Worm (Caenorhabditis elegans): Measurements from ENCODE around the gene ZK1240.1.
"Not testable (repeated sequence)": the region's sequence is repeated elsewhere in the genome, so short reads cannot be mapped to it uniquely, and the experiment has no call there.

Gene ZK1240.1

ce11 chrII:2328963-2329442, at the start of gene ZK1240.1, which contains the start of gene ZK1240.8:
ZK1240.1 (plus strand) TSS chrII:2329392.
ZK1240.8 (minus strand) TSS chrII:2329063.
- TF ChIP-seq nhr-2 (tag; optimal IDR thresholded peaks at IDR 0.05) (no peak), blmp-1 (tag; optimal IDR thresholded peaks at IDR 0.05) (no peak), flh-1 (GFP tag; optimal IDR thresholded peaks at IDR 0.05) (no peak), zip-8 (tag; optimal IDR thresholded peaks at IDR 0.05) (no peak), mls-2 (tag; optimal IDR thresholded peaks at IDR 0.05) (no peak), lin-32 (GFP tag; optimal IDR thresholded peaks at IDR 0.05) (no peak), sptf-1 (tag; optimal IDR thresholded peaks at IDR 0.05) (no peak), mep-1 (tag; optimal IDR thresholded peaks at IDR 0.05) (no peak), ceh-39 (tag; optimal IDR thresholded peaks at IDR 0.05) (no peak), lin-13 (tag; optimal IDR thresholded peaks at IDR 0.05) (no peak), unc-120 (tag; optimal IDR thresholded peaks at IDR 0.05; ENCODE audit: poor library complexity, severe bottlenecking) (no peak), ztf-11 (tag; optimal IDR thresholded peaks at IDR 0.05) (no peak), M03D4.4 (tag; optimal IDR thresholded peaks at IDR 0.05) (no peak)

ce11 chrII:2279839-2280238, 49.4 kb upstream of the ZK1240.1 start, which contains the start of gene K09F6.11:
K09F6.11 (plus strand) TSS chrII:2280139.
- TF ChIP-seq mep-1 (tag; optimal IDR thresholded peaks at IDR 0.05): no peak
- no peak for TF ChIP-seq mls-2 (tag; optimal IDR thresholded peaks at IDR 0.05)
- no peak for TF ChIP-seq ham-2 (GFP tag; optimal IDR thresholded peaks at IDR 0.05)
- TF ChIP-seq lsy-2 (tag; optimal IDR thresholded peaks at IDR 0.05): no peak
- TF ChIP-seq elt-1 (tag; optimal IDR thresholded peaks at IDR 0.05; ENCODE audit: borderline replicate concordance, insufficient read depth): no peak
- no peak for TF ChIP-seq pha-4 (tag; optimal IDR thresholded peaks at IDR 0.05)

ce11 chrII:2282599-2282998, 46.6 kb upstream of the ZK1240.1 start, which contains the start of gene K09F6.9:
K09F6.9 (minus strand) TSS chrII:2282699.
- TF ChIP-seq sem-2 (GFP tag; optimal IDR thresholded peaks at IDR 0.05); pha-4 (tag; optimal IDR thresholded peaks at IDR 0.05); ham-2 (GFP tag; optimal IDR thresholded peaks at IDR 0.05): not testable (repeated sequence)

ce11 chrII:2284703-2285102, 44.5 kb upstream of the ZK1240.1 start:
- TF ChIP-seq cnd-1 (tag; optimal IDR thresholded peaks at IDR 0.05): no peak
- TF ChIP-seq ceh-39 (tag; optimal IDR thresholded peaks at IDR 0.05): no peak

- TF ChIP-seq unc-120 (tag; optimal IDR thresholded peaks at IDR 0.05; ENCODE audit: poor library complexity, severe bottlenecking): no peak
- no peak for TF ChIP-seq ceh-43 (GFP tag; optimal IDR thresholded peaks at IDR 0.05)
- no peak for TF ChIP-seq snpc-4 (tag; optimal IDR thresholded peaks at IDR 0.05)
- no peak for TF ChIP-seq bed-3 (GFP tag; optimal IDR thresholded peaks at IDR 0.05)
- no peak for TF ChIP-seq pha-4 (tag; optimal IDR thresholded peaks at IDR 0.05)
- no peak for TF ChIP-seq unc-39 (tag; optimal IDR thresholded peaks at IDR 0.05)
- no peak for TF ChIP-seq ztf-11 (tag; optimal IDR thresholded peaks at IDR 0.05)
These were observed 40.4 kb upstream of the ZK1240.1 start, which contains the start of the genes K09F6.10 and K09F6.13 for ce11 chrII:2288798-2289197. K09F6.10 (minus strand) TSS chrII:2288883. K09F6.13 (plus strand) TSS chrII:2289114.

ce11 chrII:2289441-2289840, 39.8 kb upstream of the ZK1240.1 start:
- TF ChIP-seq blmp-1 (tag; optimal IDR thresholded peaks at IDR 0.05) (no peak), lin-32 (GFP tag; optimal IDR thresholded peaks at IDR 0.05) (peak; percentile 19), nhr-2 (tag; optimal IDR thresholded peaks at IDR 0.05) (no peak)

ce11 chrII:2292027-2292426, 37.2 kb upstream of the ZK1240.1 start, which contains the start of gene K09F6.7:
K09F6.7 (minus strand) TSS chrII:2292127.
- TF ChIP-seq sptf-1 (tag; optimal IDR thresholded peaks at IDR 0.05): no peak

- no peak for TF ChIP-seq sem-2 (GFP tag; optimal IDR thresholded peaks at IDR 0.05)
- TF ChIP-seq drap-1 (GFP tag; optimal IDR thresholded peaks at IDR 0.05): no peak
- no peak for TF ChIP-seq lin-32 (GFP tag; optimal IDR thresholded peaks at IDR 0.05)
- no peak for TF ChIP-seq zip-8 (tag; optimal IDR thresholded peaks at IDR 0.05)
- no peak for TF ChIP-seq pha-4 (tag; optimal IDR thresholded peaks at IDR 0.05)
- no peak for TF ChIP-seq sptf-1 (tag; optimal IDR thresholded peaks at IDR 0.05)
- no peak for TF ChIP-seq bed-3 (GFP tag; optimal IDR thresholded peaks at IDR 0.05)
- TF ChIP-seq ceh-83 (GFP tag; optimal IDR thresholded peaks at IDR 0.05): no peak
- TF ChIP-seq blmp-1 (tag; optimal IDR thresholded peaks at IDR 0.05): no peak
These were observed 36.6 kb upstream of the ZK1240.1 start for ce11 chrII:2292549-2292948.

Measured in whole organism, mixed stage, embryonic.